Fruit fly (Drosophila melanogaster) whole organism, pupa: ENCODE results near the gene nAChRalpha1.

Source experiments
- CG10348 ChIP-seq: fragments of 200-800 bp; sonication (Bioruptor generic); IDR thresholded peaks from 2 replicates; pipeline ENCODE4 v1.3.6; 2022; ENCODE audit warnings: missing biosample characterization, missing genetic modification characterization
- CG12605 ChIP-seq: fragments of 200-800 bp; sonication (Bioruptor generic); IDR thresholded peaks from 2 replicates; pipeline ENCODE4 v1.3.6; 2022; ENCODE audit warnings: missing biosample characterization, missing genetic modification characterization
- CG13204 ChIP-seq: fragments of 200-800 bp; sonication (Bioruptor generic); optimal IDR thresholded peaks from 2 replicates; lab custom pipeline; 2018; ENCODE audit warnings: missing biosample characterization, mild to moderate bottlenecking, missing genetic modification characterization, moderate library complexity
- CG14655 ChIP-seq: fragments of 200-800 bp; sonication (Bioruptor generic); optimal IDR thresholded peaks from 3 replicates; lab custom pipeline; 2017; ENCODE audit warnings: mild to moderate bottlenecking, missing biosample characterization, missing genetic modification reagents, missing genetic modification characterization
- CG15710 ChIP-seq: fragments of 200-800 bp; sonication (Bioruptor generic); optimal IDR thresholded peaks from 2 replicates; lab custom pipeline; 2018; ENCODE audit warnings: missing biosample characterization, mild to moderate bottlenecking, missing genetic modification characterization, moderate library complexity
- CG17806 ChIP-seq: fragments of 200-800 bp; sonication (Bioruptor generic); optimal IDR thresholded peaks from 2 replicates; lab custom pipeline; 2018; ENCODE audit warnings: missing biosample characterization, mild to moderate bottlenecking, missing genetic modification characterization, moderate library complexity
- CG32121 ChIP-seq: fragments of 200-800 bp; sonication (Bioruptor generic); IDR thresholded peaks from 2 replicates; pipeline ENCODE4 v1.3.6; 2022; ENCODE audit warnings: missing biosample characterization, missing genetic modification characterization
- CG34367 ChIP-seq: fragments of 200-800 bp; sonication (Bioruptor generic); optimal IDR thresholded peaks from 2 replicates; lab custom pipeline; 2018; ENCODE audit warnings: missing biosample characterization, mild to moderate bottlenecking, missing genetic modification characterization
- CG4496 ChIP-seq: fragments of 200-800 bp; sonication (Bioruptor generic); IDR thresholded peaks from 3 replicates; pipeline ENCODE4 v1.3.6; 2022; ENCODE audit warnings: missing biosample characterization, missing genetic modification characterization
- CG8159 ChIP-seq: fragments of 200-800 bp; sonication (Bioruptor generic); optimal IDR thresholded peaks from 3 replicates; lab custom pipeline; 2018; ENCODE audit warnings: missing biosample characterization, mild to moderate bottlenecking, missing genetic modification characterization, moderate library complexity
- CG8301 ChIP-seq: fragments of 200-800 bp; sonication (Bioruptor generic); optimal IDR thresholded peaks from 2 replicates; lab custom pipeline; 2018; ENCODE audit warnings: missing biosample characterization, mild to moderate bottlenecking, missing genetic modification characterization
- CG9948 ChIP-seq: fragments of 200-800 bp; sonication (Bioruptor generic); optimal IDR thresholded peaks from 2 replicates; lab custom pipeline; 2018; ENCODE audit warnings: missing biosample characterization, mild to moderate bottlenecking, missing genetic modification characterization, moderate library complexity
- D1 ChIP-seq: fragments of 200-800 bp; sonication (Bioruptor generic); optimal IDR thresholded peaks from 2 replicates; lab custom pipeline; 2018; ENCODE audit warnings: missing biosample characterization, mild to moderate bottlenecking, missing genetic modification characterization, moderate library complexity
- EcR ChIP-seq: fragments of 200-800 bp; sonication (Bioruptor generic); optimal IDR thresholded peaks from 3 replicates; lab custom pipeline; 2019; ENCODE audit warnings: missing biosample characterization, missing genetic modification characterization, mild to moderate bottlenecking, moderate library complexity, missing genetic modification reagents
- Ets98B ChIP-seq: fragments of 200-800 bp; sonication (Bioruptor generic); IDR thresholded peaks from 2 replicates; pipeline ENCODE4 v1.3.6; 2022; ENCODE audit warnings: missing biosample characterization, missing genetic modification characterization
- Pif1A ChIP-seq: fragments of 200-800 bp; sonication (Bioruptor generic); optimal IDR thresholded peaks from 3 replicates; lab custom pipeline; 2016; ENCODE audit warnings: missing biosample characterization, missing genetic modification characterization
- Pif1B ChIP-seq: fragments of 200-800 bp; sonication (Bioruptor generic); optimal IDR thresholded peaks from 3 replicates; lab custom pipeline; 2016; ENCODE audit warnings: missing biosample characterization, missing genetic modification characterization
- Snoo ChIP-seq: fragments of 200-800 bp; sonication (Bioruptor generic); optimal IDR thresholded peaks from 3 replicates; lab custom pipeline; 2017; ENCODE audit warnings: missing biosample characterization, mild to moderate bottlenecking, missing genetic modification characterization, inconsistent platforms
- fd96Ca ChIP-seq: fragments of 200-800 bp; sonication (Bioruptor generic); IDR thresholded peaks from 3 replicates; pipeline ENCODE4 v1.3.6; 2022; ENCODE audit warnings: missing biosample characterization, missing genetic modification characterization
- gl ChIP-seq: fragments of 200-800 bp; sonication (Bioruptor generic); optimal IDR thresholded peaks from 2 replicates; lab custom pipeline; 2018; ENCODE audit warnings: missing biosample characterization, mild to moderate bottlenecking, missing genetic modification characterization
- rn ChIP-seq: fragments of 200-800 bp; sonication (Bioruptor generic); IDR thresholded peaks from 2 replicates; pipeline ENCODE4 v1.3.6; 2022; ENCODE audit warnings: missing biosample characterization, missing genetic modification characterization

Gene nAChRalpha1

dm6 chr3R:24372662-24373061, 84.3 kb downstream of the nAChRalpha1 start, which contains the start of gene CG17782:
TSS of gene CG17782 (minus strand) at chr3R:24372762.
- no peak for TF ChIP-seq CG8159 (tag; lab: Kevin White, UChicago)
- no peak for TF ChIP-seq Pif1A (GFP tag; lab: Kevin White, UChicago)
- no peak for TF ChIP-seq CG10348 (GFP tag; lab: Robert Waterston, UW)
- TF ChIP-seq CG32121 (GFP tag; lab: Robert Waterston, UW): no peak
- no peak for TF ChIP-seq gl
- TF ChIP-seq D1 (tag; lab: Kevin White, UChicago): no peak
- no peak for TF ChIP-seq EcR (GFP tag; lab: Kevin White, UChicago)
- TF ChIP-seq CG12605 (GFP tag; lab: Robert Waterston, UW): no peak
- no peak for TF ChIP-seq Snoo (tag; lab: Kevin White, UChicago)
- TF ChIP-seq CG8301 (tag; lab: Kevin White, UChicago): no peak
- no peak for TF ChIP-seq fd96Ca
- no peak for TF ChIP-seq Pif1B (GFP tag; lab: Kevin White, UChicago)

- TF ChIP-seq CG8159 (tag; lab: Kevin White, UChicago): no peak
- no peak for TF ChIP-seq CG4496 (GFP tag; lab: Robert Waterston, UW)
- TF ChIP-seq CG10348 (GFP tag; lab: Robert Waterston, UW): no peak
- TF ChIP-seq gl: no peak
- TF ChIP-seq Ets98B (GFP tag; lab: Robert Waterston, UW): no peak
- no peak for TF ChIP-seq CG8301 (tag; lab: Kevin White, UChicago)
- no peak for TF ChIP-seq EcR (GFP tag; lab: Kevin White, UChicago)
Measured at dm6 chr3R:24369268-24369667, 87.7 kb downstream of the nAChRalpha1 start, which contains the start of gene CG13614. TSS of gene CG13614 (plus strand) at chr3R:24369568.

- TF ChIP-seq Pif1B (GFP tag; lab: Kevin White, UChicago): no peak
- no peak for TF ChIP-seq CG34367 (tag; lab: Kevin White, UChicago)
Measured at dm6 chr3R:24368064-24368463, 88.9 kb downstream of the nAChRalpha1 start, which contains the start of the genes CG42812 and CG33341. TSS of gene CG42812 (minus strand) at chr3R:24368164. TSS of gene CG33341 (plus strand) at chr3R:24368358.

- TF ChIP-seq CG8301 (tag; lab: Kevin White, UChicago) (no peak), Ets98B (GFP tag; lab: Robert Waterston, UW) (no peak), Pif1A (GFP tag; lab: Kevin White, UChicago) (no peak), gl (no peak), rn (GFP tag; lab: Robert Waterston, UW) (no peak)
Measured at dm6 chr3R:24367120-24367519, 89.8 kb downstream of the nAChRalpha1 start, which contains the start of gene CG42811. TSS of gene CG42811 (minus strand) at chr3R:24367220.

dm6 chr3R:24364880-24365604, 91.9 kb downstream of the nAChRalpha1 start, which contains the start of the genes CG17784 and CG13613:
TSS of gene CG17784 (minus strand) at chr3R:24364980.
TSS of gene CG13613 (plus strand) at chr3R:24365554.
- TF ChIP-seq CG9948 (tag; lab: Kevin White, UChicago) (no peak), CG10348 (GFP tag; lab: Robert Waterston, UW) (no peak), Ets98B (GFP tag; lab: Robert Waterston, UW) (no peak), CG17806 (tag; lab: Kevin White, UChicago) (no peak), CG32121 (GFP tag; lab: Robert Waterston, UW) (no peak), EcR (GFP tag; lab: Kevin White, UChicago) (no peak), CG12605 (GFP tag; lab: Robert Waterston, UW) (no peak), CG15710 (tag; lab: Kevin White, UChicago) (no peak), CG4496 (GFP tag; lab: Robert Waterston, UW) (no peak), Pif1A (GFP tag; lab: Kevin White, UChicago) (no peak)

- no peak for TF ChIP-seq CG32121 (GFP tag; lab: Robert Waterston, UW)
- no peak for TF ChIP-seq CG17806 (tag; lab: Kevin White, UChicago)
- no peak for TF ChIP-seq CG13204
- no peak for TF ChIP-seq CG10348 (GFP tag; lab: Robert Waterston, UW)
- no peak for TF ChIP-seq Snoo (tag; lab: Kevin White, UChicago)
- TF ChIP-seq CG9948 (tag; lab: Kevin White, UChicago): no peak
- TF ChIP-seq EcR (GFP tag; lab: Kevin White, UChicago): no peak
- no peak for TF ChIP-seq D1 (tag; lab: Kevin White, UChicago)
- TF ChIP-seq rn (GFP tag; lab: Robert Waterston, UW): no peak
- TF ChIP-seq CG12605 (GFP tag; lab: Robert Waterston, UW): no peak
- no peak for TF ChIP-seq Pif1B (GFP tag; lab: Kevin White, UChicago)
- no peak for TF ChIP-seq CG8159 (tag; lab: Kevin White, UChicago)
- no peak for TF ChIP-seq fd96Ca
- no peak for TF ChIP-seq CG14655
- TF ChIP-seq CG34367 (tag; lab: Kevin White, UChicago): no peak
- no peak for TF ChIP-seq CG15710 (tag; lab: Kevin White, UChicago)
Measured at dm6 chr3R:24362838-24363237, 94.1 kb downstream of the nAChRalpha1 start, which contains the start of gene CG33340. TSS of gene CG33340 (plus strand) at chr3R:24363138.
